Worm (Caenorhabditis elegans): ENCODE measurements around the gene dpy-2.

Gene dpy-2

DNA sequence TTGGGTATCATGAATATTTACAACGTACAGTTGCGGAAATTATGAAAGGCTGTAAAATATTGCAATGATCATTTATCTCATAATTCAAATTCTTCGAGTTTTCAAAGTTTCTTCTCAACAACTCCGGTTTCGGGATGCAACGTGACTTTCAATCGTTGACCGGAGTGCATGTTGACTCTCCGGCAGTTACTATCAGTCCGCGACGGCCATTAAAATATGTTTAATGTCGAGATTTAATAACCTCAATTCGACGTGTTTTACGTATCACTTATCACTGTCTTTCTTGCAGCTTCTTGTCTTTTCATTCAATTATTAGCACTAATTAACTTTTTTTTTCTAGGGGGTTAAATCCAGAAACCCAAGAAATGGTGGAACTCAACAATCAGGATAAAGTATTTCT is 4.1 kb downstream of the dpy-2 start, which contains the start of gene tsp-10:
Gene tsp-10, plus strand, starts transcription at position 366 of the 400 bp plus-strand sequence.
- TF ChIP-seq K09A11.1 (tag; optimal IDR thresholded peaks at IDR 0.05; ENCODE audit: insufficient read depth) (no peak), hlh-13 (GFP tag; optimal IDR thresholded peaks at IDR 0.05) (no peak), lin-11 (tag; optimal IDR thresholded peaks at IDR 0.05) (no peak), ceh-45 (GFP tag; IDR thresholded peaks at IDR 0.05) (no peak), T23F11.4 (GFP tag; optimal IDR thresholded peaks at IDR 0.05) (no peak), pha-2 (tag; optimal IDR thresholded peaks at IDR 0.05) (no peak), fkh-10 (GFP tag; optimal IDR thresholded peaks at IDR 0.05) (no peak), tbx-7 (tag; optimal IDR thresholded peaks at IDR 0.05) (no peak)

DNA sequence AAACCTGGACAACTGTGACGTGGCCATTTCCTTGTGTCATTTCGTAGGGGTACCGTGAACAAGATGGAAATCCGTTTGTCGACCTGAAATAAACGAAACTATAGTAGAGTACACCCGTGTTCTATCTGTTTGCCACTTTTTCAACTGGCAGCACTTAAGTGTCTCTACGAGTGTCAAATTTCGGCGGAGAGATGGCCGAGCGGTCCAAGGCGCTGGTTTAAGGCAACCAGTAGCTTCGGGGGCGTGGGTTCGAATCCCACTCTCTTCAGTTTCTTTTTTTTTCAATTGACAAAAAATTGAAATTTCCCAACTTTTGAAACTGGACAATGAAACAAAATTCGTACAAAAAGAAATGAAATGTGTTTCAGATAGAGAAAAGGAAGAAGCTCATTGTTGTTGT is 7.5 kb downstream of the dpy-2 start:
- peak; percentile 16 for TF ChIP-seq ztf-16 (tag; optimal IDR thresholded peaks at IDR 0.05)
- TF ChIP-seq pha-2 (tag; optimal IDR thresholded peaks at IDR 0.05) = no peak
- no peak for TF ChIP-seq ceh-14 (tag; optimal IDR thresholded peaks at IDR 0.05)
- no peak for TF ChIP-seq hlh-6 (tag; optimal IDR thresholded peaks at IDR 0.05)
- no peak for TF ChIP-seq nhr-11 (tag; optimal IDR thresholded peaks at IDR 0.05)
- no peak for TF ChIP-seq F13H6.1 (tag; optimal IDR thresholded peaks at IDR 0.05)
- peak; percentile 13 for TF ChIP-seq ceh-6 (GFP tag; optimal IDR thresholded peaks at IDR 0.05)
- no peak for TF ChIP-seq syd-9 (tag; optimal IDR thresholded peaks at IDR 0.05)
- no peak for TF ChIP-seq ceh-45 (GFP tag; IDR thresholded peaks at IDR 0.05)
- peak; percentile 20 for TF ChIP-seq gmeb-2 (tag; optimal IDR thresholded peaks at IDR 0.05)
- TF ChIP-seq fax-1 (tag; optimal IDR thresholded peaks at IDR 0.05) = peak; percentile 9
- no peak for TF ChIP-seq hlh-8 (tag; optimal IDR thresholded peaks at IDR 0.05)
- no peak for TF ChIP-seq sdc-2 (tag; optimal IDR thresholded peaks at IDR 0.05)
- TF ChIP-seq hlh-30 (tag; optimal IDR thresholded peaks at IDR 0.05; ENCODE audit: insufficient read depth) = no peak
- TF ChIP-seq dve-1 (tag; optimal IDR thresholded peaks at IDR 0.05) = no peak
- TF ChIP-seq nfya-1 (tag; optimal IDR thresholded peaks at IDR 0.05) = no peak
- TF ChIP-seq C38D4.7 (GFP tag; optimal IDR thresholded peaks at IDR 0.05) = peak; percentile 39
- TF ChIP-seq pros-1 (tag; optimal IDR thresholded peaks at IDR 0.05) = no peak
- TF ChIP-seq fkh-6 (tag; optimal IDR thresholded peaks at IDR 0.05) = no peak
- peak; percentile 11 for TF ChIP-seq K09A11.1 (tag; optimal IDR thresholded peaks at IDR 0.05; ENCODE audit: insufficient read depth)
- no peak for TF ChIP-seq eyg-1 (tag; optimal IDR thresholded peaks at IDR 0.05)
- peak; percentile 74 for TF ChIP-seq ceh-19 (GFP tag; optimal IDR thresholded peaks at IDR 0.05)
- TF ChIP-seq ceh-18 (tag; optimal IDR thresholded peaks at IDR 0.05) = peak; percentile 15
- no peak for TF ChIP-seq ahr-1 (tag; optimal IDR thresholded peaks at IDR 0.05)
- peak; percentile 28 for TF ChIP-seq ceh-31 (tag; optimal IDR thresholded peaks at IDR 0.05)
- no peak for TF ChIP-seq ets-4 (tag; optimal IDR thresholded peaks at IDR 0.05)
- no peak for TF ChIP-seq pag-3 (tag; optimal IDR thresholded peaks at IDR 0.05; ENCODE audit: borderline replicate concordance)
- no peak for TF ChIP-seq lim-6 (tag; optimal IDR thresholded peaks at IDR 0.05)
- TF ChIP-seq hlh-13 (GFP tag; optimal IDR thresholded peaks at IDR 0.05) = no peak
- TF ChIP-seq C08G9.2 (tag; optimal IDR thresholded peaks at IDR 0.05) = no peak
- TF ChIP-seq odd-2 (tag; optimal IDR thresholded peaks at IDR 0.05) = no peak
- peak; percentile 17 for TF ChIP-seq elt-2 (tag; optimal IDR thresholded peaks at IDR 0.05)
- TF ChIP-seq fkh-10 (GFP tag; optimal IDR thresholded peaks at IDR 0.05) = no peak
- TF ChIP-seq npax-4 (tag; optimal IDR thresholded peaks at IDR 0.05) = no peak
- peak; percentile 51 for TF ChIP-seq hlh-15 (tag; optimal IDR thresholded peaks at IDR 0.05)
- TF ChIP-seq ref-2 (tag; optimal IDR thresholded peaks at IDR 0.05) = peak; percentile 21
- no peak for TF ChIP-seq ceh-22 (tag; optimal IDR thresholded peaks at IDR 0.05)
- TF ChIP-seq Y22D7AL.16 (tag; optimal IDR thresholded peaks at IDR 0.05) = peak; percentile 31
- no peak for TF ChIP-seq ceh-9 (tag; optimal IDR thresholded peaks at IDR 0.05)
- no peak for TF ChIP-seq K02D7.2 (tag; optimal IDR thresholded peaks at IDR 0.05)
- no peak for TF ChIP-seq nhr-232 (tag; optimal IDR thresholded peaks at IDR 0.05)
- TF ChIP-seq pha-4 (tag; optimal IDR thresholded peaks at IDR 0.05) = no peak
- no peak for TF ChIP-seq ceh-24 (tag; optimal IDR thresholded peaks at IDR 0.05)
- no peak for TF ChIP-seq ama-1 (optimal IDR thresholded peaks at IDR 0.05)
- peak; percentile 14 for TF ChIP-seq lin-11 (tag; optimal IDR thresholded peaks at IDR 0.05)
- TF ChIP-seq ceh-34 (tag; optimal IDR thresholded peaks at IDR 0.05) = peak; percentile 96
- no peak for TF ChIP-seq tbx-7 (tag; optimal IDR thresholded peaks at IDR 0.05)
- TF ChIP-seq unc-42 (tag; optimal IDR thresholded peaks at IDR 0.05) = no peak
- no peak for TF ChIP-seq pqm-1 (tag; optimal IDR thresholded peaks at IDR 0.05)
- TF ChIP-seq ceh-48 (tag; optimal IDR thresholded peaks at IDR 0.05) = peak; percentile 14
